Fruit fly (Drosophila melanogaster) whole organism, embryonic: ENCODE measurements around the gene RpL32.

ENCODE experiments used
- CG10274 ChIP-seq: fragments of 200-800 bp; sonication (Bioruptor generic); optimal IDR thresholded peaks from 3 replicates; lab custom pipeline; 2017; ENCODE audit warnings: missing biosample characterization, mild to moderate bottlenecking, missing genetic modification characterization
- CG1602 ChIP-seq: fragments of 200-800 bp; sonication (Bioruptor generic); optimal IDR thresholded peaks from 3 replicates; lab custom pipeline; 2016; ENCODE audit warnings: missing biosample characterization, missing genetic modification characterization
- CG6813 ChIP-seq: fragments of 200-800 bp; sonication (Bioruptor generic); optimal IDR thresholded peaks from 2 replicates; lab custom pipeline; 2017; ENCODE audit warnings: missing biosample characterization, missing genetic modification characterization, mild to moderate bottlenecking, moderate library complexity, missing genetic modification reagents
- CG7987 ChIP-seq: fragments of 200-800 bp; sonication (Bioruptor generic); optimal IDR thresholded peaks from 2 replicates; lab custom pipeline; 2018; ENCODE audit warnings: missing biosample characterization, mild to moderate bottlenecking, missing genetic modification characterization, moderate library complexity
- CTCF ChIP-seq: fragments of 200-800 bp; sonication (Bioruptor generic); optimal IDR thresholded peaks from 2 replicates; lab custom pipeline; 2017; ENCODE audit warnings: missing biosample characterization, mild to moderate bottlenecking, missing genetic modification characterization, moderate library complexity
- MTF-1 ChIP-seq: fragments of 200-800 bp; sonication (Bioruptor generic); optimal IDR thresholded peaks from 2 replicates; lab custom pipeline; 2018; ENCODE audit warnings: missing biosample characterization, mild to moderate bottlenecking, missing genetic modification characterization, borderline replicate concordance
- sug ChIP-seq: fragments of 200-800 bp; optimal IDR thresholded peaks from 2 replicates; lab custom pipeline; 2019; ENCODE audit warnings: missing biosample characterization, mild to moderate bottlenecking, missing genetic modification characterization, moderate library complexity

dm6 chr3R:30005332-30005979 lies 40.5 kb downstream of the RpL32 start:
- no peak for TF ChIP-seq sug (tag; lab: Kevin White, UChicago)
- no peak for TF ChIP-seq CG1602 (GFP tag; lab: Kevin White, UChicago)
- no peak for TF ChIP-seq CTCF (GFP tag; lab: Kevin White, UChicago)
- TF ChIP-seq MTF-1 (GFP tag; lab: Kevin White, UChicago): no peak
- TF ChIP-seq CG7987 (GFP tag; lab: Kevin White, UChicago): no peak
- TF ChIP-seq CG6813 (GFP tag; lab: Kevin White, UChicago): no peak
- TF ChIP-seq CG10274 (GFP tag; lab: Kevin White, UChicago): no peak
